Worm (Caenorhabditis elegans): ENCODE data around the gene F31F4.17.

- TF ChIP-seq elt-3 (tag; optimal IDR thresholded peaks at IDR 0.05), result no peak
- no peak for TF ChIP-seq lin-13 (tag; optimal IDR thresholded peaks at IDR 0.05)
- TF ChIP-seq lsy-2 (tag; optimal IDR thresholded peaks at IDR 0.05), result no peak
- TF ChIP-seq blmp-1 (tag; optimal IDR thresholded peaks at IDR 0.05), result no peak
- TF ChIP-seq pha-4 (tag; optimal IDR thresholded peaks at IDR 0.05), result no peak
- no peak for TF ChIP-seq zip-8 (tag; optimal IDR thresholded peaks at IDR 0.05)
- TF ChIP-seq nhr-28 (tag; optimal IDR thresholded peaks at IDR 0.05), result no peak
- no peak for TF ChIP-seq ztf-11 (tag; optimal IDR thresholded peaks at IDR 0.05)
Observed at ce11 chrV:676090-676489, 16.0 kb upstream of the F31F4.17 start.
